Worm (Caenorhabditis elegans) whole organism, L3 larva: Measurements from ENCODE around the gene hipr-1.

Experiments
- ama-1 ChIP-seq: fragments of 150-350 bp; optimal IDR thresholded peaks from 2 replicates; lab custom pipeline; 2018
- ceh-28 ChIP-seq: fragments of 150-350 bp; optimal IDR thresholded peaks from 2 replicates; lab custom pipeline; 2014; ENCODE audit warnings: missing biosample characterization, missing genetic modification reagents, missing genetic modification characterization
- elt-2 ChIP-seq: sonication (generic microtip); optimal IDR thresholded peaks from 2 replicates; lab custom pipeline; 2016; ENCODE audit warnings: missing genetic modification reagents, mild to moderate bottlenecking, missing genetic modification characterization, missing compliant biosample characterization
- pqm-1 ChIP-seq: fragments of 150-350 bp; optimal IDR thresholded peaks from 2 replicates; lab custom pipeline; 2017; ENCODE audit warnings: missing biosample characterization, missing genetic modification characterization, inconsistent platforms
- unc-39 ChIP-seq: sonication (generic microtip); optimal IDR thresholded peaks from 4 replicates; lab custom pipeline; 2017; ENCODE audit warnings: missing biosample characterization, missing genetic modification characterization
- ztf-11 ChIP-seq: fragments of 150-350 bp; optimal IDR thresholded peaks from 2 replicates; lab custom pipeline; 2014; ENCODE audit warnings: missing biosample characterization, missing genetic modification characterization
- ztf-4 ChIP-seq: fragments of 150-350 bp; optimal IDR thresholded peaks from 2 replicates; lab custom pipeline; 2014; ENCODE audit warnings: missing biosample characterization, missing genetic modification characterization

- no peak for TF ChIP-seq ztf-11 (tag; lab: Kevin White, UChicago)
- no peak for TF ChIP-seq ama-1 (lab: Kevin White, UChicago)
- TF ChIP-seq elt-2 (tag; lab: Kevin White, UChicago): peak; percentile 96
- TF ChIP-seq unc-39 (tag; lab: Kevin White, UChicago): no peak
- no peak for TF ChIP-seq ceh-28 (tag; lab: Kevin White, UChicago)
- TF ChIP-seq ztf-4 (tag; lab: Kevin White, UChicago): no peak
- peak; percentile 96 for TF ChIP-seq pqm-1
Measured at ce11 chrIII:8748620-8749019, 28.6 kb downstream of the hipr-1 start.
